Worm (Caenorhabditis elegans) whole organism, L4/young adult: ENCODE results near the gene gnrr-6.

Experiments
- W03F9.2 ChIP-seq: fragments of 150-350 bp; optimal IDR thresholded peaks from 2 replicates; lab custom pipeline; 2014; ENCODE audit warnings: missing biosample characterization, missing genetic modification characterization
- dao-5 ChIP-seq: sonication (generic microtip); optimal IDR thresholded peaks from 2 replicates; lab custom pipeline; 2016; ENCODE audit warnings: missing genotype, missing genetic modification characterization, moderate library complexity, missing compliant biosample characterization
- him-1 ChIP-seq: sonication (generic microtip); optimal IDR thresholded peaks from 2 replicates; lab custom pipeline; 2016; ENCODE audit warnings: missing genotype, missing genetic modification reagents, missing genetic modification characterization, missing compliant biosample characterization

DNA sequence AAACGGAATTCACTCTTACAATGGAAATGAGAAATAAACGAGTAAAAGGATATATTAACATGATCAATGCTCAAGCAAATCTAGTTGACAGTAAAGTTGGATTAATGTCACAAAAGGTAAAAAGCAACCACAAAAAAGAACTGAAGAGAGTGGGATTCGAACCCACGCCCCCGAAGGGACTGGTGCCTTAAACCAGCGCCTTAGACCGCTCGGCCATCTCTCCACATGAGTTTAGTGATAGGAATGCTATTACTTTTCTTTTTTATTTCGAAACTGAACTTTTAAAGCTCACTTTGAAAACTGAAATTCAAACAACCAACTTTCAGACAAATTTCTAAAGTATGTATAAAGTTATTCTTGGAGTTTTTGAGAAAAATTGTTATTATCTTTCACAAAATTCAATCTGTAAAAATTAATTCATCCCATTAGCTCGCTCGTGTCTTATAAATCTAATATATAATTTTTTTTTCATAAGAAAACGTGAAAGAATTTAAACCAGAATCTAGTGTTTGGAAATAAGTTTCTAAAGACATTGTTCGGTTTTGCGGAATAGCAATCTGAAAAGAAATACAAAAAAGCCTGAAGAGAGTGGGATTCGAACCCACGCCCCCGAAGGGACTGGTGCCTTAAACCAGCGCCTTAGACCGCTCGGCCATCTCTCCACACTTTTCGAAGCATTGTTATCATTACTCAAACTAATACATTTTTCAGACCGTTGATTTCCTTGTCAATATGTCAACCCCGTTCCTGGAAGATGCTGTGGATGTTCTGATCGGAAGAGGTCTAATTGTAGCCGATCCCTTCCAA is 15.7 kb upstream of the gnrr-6 start:
- no peak for TF ChIP-seq him-1 (tag; lab: Kevin White, UChicago)
- no peak for TF ChIP-seq W03F9.2 (tag; lab: Kevin White, UChicago)
- TF ChIP-seq dao-5, result no peak
